Fruit fly (Drosophila melanogaster) whole organism, wandering third instar larva: ENCODE measurements around the gene x16.

Experiments used
- Dfd ChIP-seq: fragments of >200 bp; optimal IDR thresholded peaks from 2 replicates; lab custom pipeline; 2017; ENCODE audit warnings: missing biosample characterization, missing genetic modification characterization
- Hnf4 ChIP-seq: fragments of 200-800 bp; sonication (Bioruptor generic); optimal IDR thresholded peaks from 2 replicates; lab custom pipeline; 2016; ENCODE audit warnings: missing biosample characterization, mild to moderate bottlenecking, missing genetic modification characterization
- Mio ChIP-seq: sonication (Bioruptor generic); optimal IDR thresholded peaks from 2 replicates; lab custom pipeline; 2016; ENCODE audit warnings: missing biosample characterization, missing genetic modification characterization
- Sp1 ChIP-seq: fragments of 200-800 bp; sonication (Bioruptor generic); optimal IDR thresholded peaks from 3 replicates; lab custom pipeline; 2019; ENCODE audit warnings: missing biosample characterization, mild to moderate bottlenecking, missing genetic modification characterization, moderate library complexity
- br ChIP-seq: fragments of 200-800 bp; sonication (Bioruptor generic); optimal IDR thresholded peaks from 2 replicates; lab custom pipeline; 2016; ENCODE audit warnings: missing biosample characterization, missing genetic modification characterization
- dl ChIP-seq, 2 experiments: fragments of 175-275, 200-275 bp in 1 of 2; fragments of 200-275 bp in 1 of 2; sonication (Bioruptor generic); optimal IDR thresholded peaks; lab custom pipeline; 2018; ENCODE audit warnings: mild to moderate bottlenecking in 2 of 2, missing biosample characterization in 2 of 2, missing genetic modification characterization in 2 of 2, moderate library complexity in 2 of 2; ENCODE audit not compliant: partially characterized antibody in 2 of 2, insufficient read depth in 1 of 2
- dmrt93B ChIP-seq: fragments of 200-800 bp; sonication (Bioruptor generic); optimal IDR thresholded peaks from 2 replicates; lab custom pipeline; 2018; ENCODE audit warnings: missing biosample characterization, mild to moderate bottlenecking, missing genetic modification characterization
- fru ChIP-seq: fragments of 200-800 bp; sonication (Bioruptor generic); optimal IDR thresholded peaks from 3 replicates; lab custom pipeline; 2016; ENCODE audit warnings: missing biosample characterization, mild to moderate bottlenecking, missing genetic modification characterization
- h ChIP-seq: fragments of 200-800 bp; sonication (Bioruptor generic); optimal IDR thresholded peaks from 3 replicates; lab custom pipeline; 2016; ENCODE audit warnings: missing biosample characterization, mild to moderate bottlenecking, missing genetic modification characterization
- pan ChIP-seq: fragments of >200 bp; optimal IDR thresholded peaks from 2 replicates; lab custom pipeline; 2017
- usp ChIP-seq: fragments of >200 bp; optimal IDR thresholded peaks from 2 replicates; lab custom pipeline; 2017; ENCODE audit warnings: missing biosample characterization, missing genetic modification characterization
- woc ChIP-seq: sonication (Bioruptor generic); optimal IDR thresholded peaks from 2 replicates; lab custom pipeline; 2016; ENCODE audit warnings: missing biosample characterization, mild to moderate bottlenecking, missing genetic modification characterization

DNA sequence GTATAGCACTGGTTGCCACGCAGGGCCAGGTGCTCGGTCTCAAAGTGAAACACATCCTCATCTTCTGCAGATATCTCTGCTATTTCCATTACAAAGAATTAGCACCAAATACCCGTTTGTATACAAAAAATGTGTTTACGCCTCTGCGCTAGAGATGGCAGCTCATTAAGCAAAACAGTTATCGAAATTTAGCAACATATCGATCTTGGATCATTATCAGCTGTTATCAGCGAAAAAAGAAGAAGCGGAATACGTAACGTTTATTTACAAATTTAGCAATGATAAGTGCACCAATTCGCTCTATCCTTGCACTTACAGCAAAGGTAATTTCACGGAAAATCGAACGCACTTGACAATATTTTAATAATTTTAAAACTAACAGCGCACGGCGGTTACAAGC lies 40.2 kb upstream of the x16 start, which contains the start of the genes Atac1 and Hmgcl:
- TF ChIP-seq h (GFP tag; lab: Kevin White, UChicago) (no peak), usp (no peak), dl (GFP tag; optimal IDR thresholded peaks at IDR 0.05; lab: Kevin White, UChicago; ENCODE audit: insufficient read depth in 1 of 2, partially characterized antibody in 2 of 2) (no peak), woc (no peak), dmrt93B (GFP tag; lab: Kevin White, UChicago) (no peak), pan (lab: Kevin White, UChicago) (no peak), Sp1 (no peak), Hnf4 (GFP tag; lab: Kevin White, UChicago) (no peak), fru (no peak), Mio (no peak), br (GFP tag; lab: Kevin White, UChicago) (no peak), Dfd (GFP tag; lab: Kevin White, UChicago) (no peak)
